Fruit fly (Drosophila melanogaster): ENCODE measurements around the gene CG33285.

DNA sequence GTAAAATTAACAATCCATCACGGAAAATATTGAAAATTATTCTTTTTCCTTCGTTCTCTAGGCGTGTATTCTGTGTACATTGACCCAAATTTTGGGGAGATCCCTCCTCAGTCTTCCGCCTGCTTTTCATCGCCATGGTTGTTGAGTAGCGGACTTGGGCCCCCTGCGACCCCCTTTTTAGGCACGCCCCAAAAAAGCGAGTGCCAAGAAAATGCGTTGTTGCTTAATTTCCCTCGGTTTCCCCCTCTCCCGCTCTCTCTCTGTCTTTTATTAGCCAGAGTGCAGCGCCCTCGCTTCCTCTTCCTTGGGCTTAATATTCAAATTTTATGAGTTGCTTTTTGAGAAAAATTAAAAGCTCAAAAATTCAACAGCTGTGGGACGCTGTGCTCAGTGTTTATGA, 48.0 kb downstream of the CG33285 start:
- TF ChIP-seq CG10147 (GFP tag; optimal IDR thresholded peaks at IDR 0.05) (no peak), CG4328 (GFP tag; optimal IDR thresholded peaks at IDR 0.05) (no peak), CG12299 (tag; optimal IDR thresholded peaks at IDR 0.05) (no peak), Atf-2 (GFP tag; optimal IDR thresholded peaks at IDR 0.05) (no peak), CG3995 (GFP tag; optimal IDR thresholded peaks at IDR 0.05) (no peak)

Measured in whole organism, embryonic.